Fruit fly (Drosophila melanogaster): ENCODE results near the gene sturkopf.

dm6 chr3L:1264998-1265397 lies 48.2 kb downstream of the sturkopf start:
- TF ChIP-seq EcR (GFP tag; optimal IDR thresholded peaks at IDR 0.05), result no peak
- no peak for TF ChIP-seq rn (GFP tag; IDR thresholded peaks at IDR 0.05)
- TF ChIP-seq CG13204 (GFP tag; optimal IDR thresholded peaks at IDR 0.05), result no peak

All from whole organism, pupa.